Worm (Caenorhabditis elegans): Measurements from ENCODE around the gene ghi-1.

ce11 chrII:11650975-11651588 lies 4.5 kb downstream of the ghi-1 start, which contains the start of gene coa-7:
- TF ChIP-seq dao-5 (tag; optimal IDR thresholded peaks at IDR 0.05) (no peak), him-1 (tag; optimal IDR thresholded peaks at IDR 0.05) (no peak)

Measured in whole organism, L4/young adult.